Worm (Caenorhabditis elegans) whole organism, L2 larva: ENCODE results near the gene idpp-2.

Source experiments
- Y55F3AM.14 ChIP-seq: fragments of 200-800 bp; sonication (Bioruptor generic); optimal IDR thresholded peaks from 2 replicates; lab custom pipeline; 2018; ENCODE audit warnings: mild to moderate bottlenecking, missing genetic modification characterization, missing compliant biosample characterization
- aly-2 ChIP-seq: fragments of 150-350 bp; optimal IDR thresholded peaks from 2 replicates; lab custom pipeline; 2014; ENCODE audit warnings: missing biosample characterization, missing genetic modification characterization
- ceh-82 ChIP-seq: fragments of 150-350 bp; optimal IDR thresholded peaks from 2 replicates; lab custom pipeline; 2014; ENCODE audit warnings: missing biosample characterization, missing genetic modification characterization
- elt-1 ChIP-seq: fragments of 150-350 bp; optimal IDR thresholded peaks from 2 replicates; lab custom pipeline; 2014; ENCODE audit warnings: missing biosample characterization, missing genetic modification characterization
- fos-1 ChIP-seq: fragments of 150-350 bp; optimal IDR thresholded peaks from 2 replicates; lab custom pipeline; 2014; ENCODE audit warnings: missing biosample characterization, missing genetic modification characterization
- gmeb-1 ChIP-seq: fragments of 150-350 bp; optimal IDR thresholded peaks from 2 replicates; lab custom pipeline; 2014; ENCODE audit warnings: missing biosample characterization, missing genetic modification characterization
- mab-5 ChIP-seq: fragments of 150-350 bp; optimal IDR thresholded peaks from 2 replicates; lab custom pipeline; 2014; ENCODE audit warnings: missing biosample characterization, missing genetic modification characterization
- nhr-237 ChIP-seq: fragments of 150-350 bp; optimal IDR thresholded peaks from 2 replicates; lab custom pipeline; 2014; ENCODE audit warnings: missing biosample characterization, missing genetic modification characterization
- skn-1 ChIP-seq: sonication (generic microtip); optimal IDR thresholded peaks from 2 replicates; lab custom pipeline; 2017; ENCODE audit warnings: missing biosample characterization, missing genetic modification characterization
- snpc-4 ChIP-seq: fragments of 150-350 bp; optimal IDR thresholded peaks from 2 replicates; lab custom pipeline; 2014; ENCODE audit warnings: missing biosample characterization, missing genetic modification characterization
- unc-39 ChIP-seq: fragments of 150-350 bp; optimal IDR thresholded peaks from 2 replicates; lab custom pipeline; 2014; ENCODE audit warnings: missing biosample characterization, missing genetic modification characterization

- TF ChIP-seq snpc-4: no peak
- no peak for TF ChIP-seq aly-2 (tag; lab: Kevin White, UChicago)
- TF ChIP-seq nhr-237 (tag; lab: Kevin White, UChicago): no peak
- TF ChIP-seq Y55F3AM.14: no peak
- TF ChIP-seq elt-1 (tag; lab: Kevin White, UChicago): no peak
- TF ChIP-seq unc-39 (tag; lab: Kevin White, UChicago): no peak
- TF ChIP-seq gmeb-1 (tag; lab: Kevin White, UChicago): no peak
- no peak for TF ChIP-seq ceh-82 (tag; lab: Kevin White, UChicago)
- no peak for TF ChIP-seq fos-1
- no peak for TF ChIP-seq mab-5 (tag; lab: Kevin White, UChicago)
- no peak for TF ChIP-seq skn-1 (tag; lab: Kevin White, UChicago)
Observed at ce11 chrV:48622-49021, 47.2 kb downstream of the idpp-2 start, which contains the start of gene B0348.1.
